Fruit fly (Drosophila melanogaster): ENCODE measurements around the gene Pura.

- TF ChIP-seq CTCF (optimal IDR thresholded peaks at IDR 0.05) (no peak), CG8478 (optimal IDR thresholded peaks at IDR 0.05) (no peak)
Observed at dm6 chr3L:7643562-7643961, 50.7 kb downstream of the Pura start.

All from S2 (cell line).